Fruit fly (Drosophila melanogaster) whole organism, embryonic: ENCODE data around the gene CG7879.

Source experiments
- Asciz ChIP-seq: fragments of 200-800 bp; sonication (Bioruptor generic); optimal IDR thresholded peaks from 2 replicates; lab custom pipeline; 2017; ENCODE audit warnings: missing biosample characterization, mild to moderate bottlenecking, missing genetic modification characterization, missing genetic modification reagents
- Bgb ChIP-seq: fragments of 200-800 bp; sonication (Bioruptor generic); IDR thresholded peaks from 2 replicates; pipeline ENCODE4 v1.3.6; 2022; ENCODE audit warnings: missing biosample characterization, missing genetic modification characterization; ENCODE audit not compliant: partially characterized antibody
- C15 ChIP-seq: fragments of 200-800 bp; sonication (Bioruptor generic); IDR thresholded peaks from 3 replicates; pipeline ENCODE4 v1.3.6; 2022; ENCODE audit warnings: missing biosample characterization, missing genetic modification characterization
- CG1024 ChIP-seq: fragments of 200-800 bp; sonication (Bioruptor generic); IDR thresholded peaks from 2 replicates; pipeline ENCODE4 v1.3.6; 2022; ENCODE audit warnings: missing biosample characterization, missing genetic modification characterization
- CG11085 ChIP-seq: fragments of 200-800 bp; sonication (Bioruptor generic); IDR thresholded peaks from 2 replicates; pipeline ENCODE4 v1.3.6; 2022; ENCODE audit warnings: missing biosample characterization, missing genetic modification characterization
- CG11093 ChIP-seq: fragments of 200-800 bp; sonication (Bioruptor generic); IDR thresholded peaks from 3 replicates; pipeline ENCODE4 v1.3.6; 2022; ENCODE audit warnings: missing biosample characterization, missing genetic modification characterization
- CG11247 ChIP-seq: fragments of 200-800 bp; sonication (Bioruptor generic); IDR thresholded peaks from 2 replicates; pipeline ENCODE4 v1.3.6; 2022; ENCODE audit warnings: missing biosample characterization, missing genetic modification characterization
- CG11504 ChIP-seq: fragments of 200-800 bp; sonication (Bioruptor generic); optimal IDR thresholded peaks from 3 replicates; lab custom pipeline; 2019; ENCODE audit warnings: missing biosample characterization, mild to moderate bottlenecking, missing genetic modification characterization, moderate library complexity
- CG12942 ChIP-seq: fragments of 200-800 bp; sonication (Bioruptor generic); optimal IDR thresholded peaks from 3 replicates; lab custom pipeline; 2016; ENCODE audit warnings: missing biosample characterization, missing genetic modification characterization
- CG13624 ChIP-seq: fragments of 200-800 bp; sonication (Bioruptor generic); optimal IDR thresholded peaks from 2 replicates; lab custom pipeline; 2016; ENCODE audit warnings: missing biosample characterization, missing genetic modification characterization
- CG14441 ChIP-seq: fragments of 200-800 bp; sonication (Bioruptor generic); IDR thresholded peaks from 2 replicates; pipeline ENCODE4 v1.3.6; 2022; ENCODE audit warnings: missing biosample characterization, missing genetic modification characterization
- CG1529 ChIP-seq: fragments of 200-800 bp; sonication (Bioruptor generic); optimal IDR thresholded peaks from 3 replicates; lab custom pipeline; 2018; ENCODE audit warnings: missing biosample characterization, missing genetic modification characterization
- CG1832 ChIP-seq: fragments of 200-800 bp; sonication (Bioruptor generic); optimal IDR thresholded peaks from 2 replicates; lab custom pipeline; 2017; ENCODE audit warnings: missing biosample characterization, mild to moderate bottlenecking, missing genetic modification characterization, inconsistent platforms
- CG2120 ChIP-seq: fragments of 200-800 bp; sonication (Bioruptor generic); optimal IDR thresholded peaks from 3 replicates; lab custom pipeline; 2016; ENCODE audit warnings: missing biosample characterization, missing genetic modification characterization
- CG31388 ChIP-seq: fragments of 200-800 bp; sonication (Bioruptor generic); optimal IDR thresholded peaks from 2 replicates; lab custom pipeline; 2016; ENCODE audit warnings: missing biosample characterization, missing genetic modification characterization
- CG32532 ChIP-seq: fragments of 200-800 bp; sonication (Bioruptor generic); IDR thresholded peaks from 2 replicates; pipeline ENCODE4 v1.3.6; 2022; ENCODE audit warnings: missing biosample characterization, missing genetic modification characterization
- CG33213 ChIP-seq: fragments of 200-800 bp; sonication (Bioruptor generic); optimal IDR thresholded peaks from 3 replicates; lab custom pipeline; 2016; ENCODE audit warnings: missing biosample characterization, missing genetic modification characterization
- CG4730 ChIP-seq: fragments of 200-800 bp; sonication (Bioruptor generic); IDR thresholded peaks from 2 replicates; pipeline ENCODE4 v1.3.6; 2022; ENCODE audit warnings: missing biosample characterization, missing genetic modification characterization
- CG6654 ChIP-seq: fragments of 200-800 bp; sonication (Bioruptor generic); optimal IDR thresholded peaks from 2 replicates; lab custom pipeline; 2017; ENCODE audit warnings: missing biosample characterization, mild to moderate bottlenecking, missing genetic modification characterization
- CG7372 ChIP-seq: fragments of 200-800 bp; sonication (Bioruptor generic); IDR thresholded peaks from 2 replicates; pipeline ENCODE4 v1.3.6; 2022; ENCODE audit warnings: missing biosample characterization, missing genetic modification characterization
- D19A ChIP-seq: fragments of 200-800 bp; optimal IDR thresholded peaks from 3 replicates; lab custom pipeline; 2019; ENCODE audit warnings: missing biosample characterization, mild to moderate bottlenecking, missing genetic modification characterization, moderate library complexity
- Dad ChIP-seq: fragments of 200-800 bp; sonication (Bioruptor generic); optimal IDR thresholded peaks from 3 replicates; lab custom pipeline; 2016; ENCODE audit warnings: missing biosample characterization, missing genetic modification characterization
- E2f1 ChIP-seq: fragments of 200-800 bp; sonication (Bioruptor generic); IDR thresholded peaks from 2 replicates; pipeline ENCODE4 v1.3.6; 2022; ENCODE audit warnings: missing biosample characterization, missing genetic modification characterization
- Hsf ChIP-seq: fragments of 200-800 bp; sonication (Bioruptor generic); optimal IDR thresholded peaks from 3 replicates; lab custom pipeline; 2016; ENCODE audit warnings: missing biosample characterization, missing genetic modification characterization
- Jarid2 ChIP-seq: fragments of 200-800 bp; sonication (Bioruptor generic); optimal IDR thresholded peaks from 3 replicates; lab custom pipeline; 2017; ENCODE audit warnings: mild to moderate bottlenecking, missing biosample characterization, missing genetic modification reagents, missing genetic modification characterization
- Med ChIP-seq: fragments of 200-800 bp; sonication (Bioruptor generic); peaks from one replicate; lab custom pipeline; 2016; ENCODE audit warnings: missing biosample characterization, missing genetic modification characterization, mild to moderate bottlenecking, inconsistent platforms, moderate library complexity
- Oaz ChIP-seq: fragments of 200-800 bp; sonication (Bioruptor generic); IDR thresholded peaks from 2 replicates; pipeline ENCODE4 v1.3.6; 2022; ENCODE audit warnings: missing biosample characterization, missing genetic modification characterization
- Poxn ChIP-seq: fragments of 200-800 bp; sonication (Bioruptor generic); IDR thresholded peaks from 2 replicates; pipeline ENCODE4 v1.3.6; 2022; ENCODE audit warnings: missing biosample characterization, missing genetic modification characterization
- Ptx1 ChIP-seq: fragments of 200-800 bp; sonication (Bioruptor generic); IDR thresholded peaks from 2 replicates; pipeline ENCODE4 v1.3.6; 2022; ENCODE audit warnings: missing biosample characterization, missing genetic modification characterization
- Ravus ChIP-seq: fragments of 200-800 bp; sonication (Bioruptor generic); IDR thresholded peaks from 2 replicates; pipeline ENCODE4 v1.3.6; 2022; ENCODE audit warnings: missing biosample characterization, missing genetic modification characterization
- Sry-δ ChIP-seq: fragments of 200-800 bp; sonication (Bioruptor generic); optimal IDR thresholded peaks from 2 replicates; lab custom pipeline; 2016; ENCODE audit warnings: missing biosample characterization, missing genetic modification characterization
- YL-1 ChIP-seq: fragments of 200-800 bp; sonication (Bioruptor generic); optimal IDR thresholded peaks from 3 replicates; lab custom pipeline; 2017; ENCODE audit warnings: missing biosample characterization, mild to moderate bottlenecking, missing genetic modification characterization
- ara ChIP-seq: fragments of 200-800 bp; sonication (Bioruptor generic); IDR thresholded peaks from 2 replicates; pipeline ENCODE4 v1.3.6; 2022; ENCODE audit warnings: missing biosample characterization, missing genetic modification characterization
- crc ChIP-seq: fragments of 200-800 bp; sonication (Bioruptor generic); optimal IDR thresholded peaks from 2 replicates; lab custom pipeline; 2016; ENCODE audit warnings: missing biosample characterization, missing genetic modification characterization
- da ChIP-seq: fragments of 200-800 bp; sonication (Bioruptor generic); optimal IDR thresholded peaks from 2 replicates; lab custom pipeline; 2016; ENCODE audit warnings: missing biosample characterization, missing genetic modification characterization
- danr ChIP-seq: fragments of 200-800 bp; sonication (Bioruptor generic); IDR thresholded peaks from 2 replicates; pipeline ENCODE4 v1.3.6; 2022; ENCODE audit warnings: missing biosample characterization, missing genetic modification characterization
- dimm ChIP-seq: fragments of 200-800 bp; sonication (Bioruptor generic); IDR thresholded peaks from 2 replicates; pipeline ENCODE4 v1.3.6; 2022; ENCODE audit warnings: missing biosample characterization, missing genetic modification characterization
- ems ChIP-seq: fragments of 200-800 bp; sonication (Bioruptor generic); optimal IDR thresholded peaks from 3 replicates; lab custom pipeline; 2016; ENCODE audit warnings: missing biosample characterization, missing genetic modification characterization
- eve ChIP-seq, 2 experiments: fragments of >200 bp; optimal IDR thresholded peaks; 2 replicates each; lab custom pipeline; 2017; ENCODE audit warnings: missing biosample characterization in 2 of 2, missing genetic modification characterization in 2 of 2
- gsb-n ChIP-seq: fragments of 200-800 bp; sonication (Bioruptor generic); optimal IDR thresholded peaks from 3 replicates; lab custom pipeline; 2018; ENCODE audit warnings: missing biosample characterization, mild to moderate bottlenecking, missing genetic modification characterization
- h ChIP-seq: fragments of >200 bp; optimal IDR thresholded peaks from 2 replicates; lab custom pipeline; 2017
- ham ChIP-seq: fragments of 200-800 bp; sonication (Bioruptor generic); IDR thresholded peaks from 2 replicates; pipeline ENCODE4 v1.3.6; 2022; ENCODE audit warnings: missing biosample characterization, missing genetic modification characterization
- ind ChIP-seq: fragments of 200-800 bp; sonication (Bioruptor generic); optimal IDR thresholded peaks from 3 replicates; lab custom pipeline; 2016; ENCODE audit warnings: missing biosample characterization, missing genetic modification characterization
- lbe ChIP-seq: fragments of 200-800 bp; sonication (Bioruptor generic); optimal IDR thresholded peaks from 2 replicates; lab custom pipeline; 2016; ENCODE audit warnings: missing biosample characterization, mild to moderate bottlenecking, missing genetic modification characterization
- lov ChIP-seq, 2 experiments: fragments of 200-800 bp in 1 of 2; fragments of >200 bp in 1 of 2; sonication (Bioruptor generic) in 1 of 2; IDR thresholded peaks in 1 of 2; optimal IDR thresholded peaks in 1 of 2; 2 replicates in 1 of 2; 3 replicates in 1 of 2; pipeline versions ENCODE4 v1.3.6 to Lab custom; 2017 to 2022; ENCODE audit warnings: missing biosample characterization in 1 of 2, missing genetic modification characterization in 1 of 2
- tll ChIP-seq, 2 experiments: fragments of 200-800 bp in 1 of 2; fragments of >200 bp in 1 of 2; sonication (Bioruptor generic) in 1 of 2; optimal IDR thresholded peaks; 2 replicates each; lab custom pipeline; 2017 to 2019; ENCODE audit warnings: missing biosample characterization in 2 of 2, missing genetic modification characterization in 2 of 2, mild to moderate bottlenecking in 1 of 2, moderate library complexity in 1 of 2
- tna ChIP-seq: fragments of 200-800 bp; sonication (Bioruptor generic); IDR thresholded peaks from 2 replicates; pipeline ENCODE4 v1.3.6; 2022; ENCODE audit warnings: missing biosample characterization, missing genetic modification characterization; ENCODE audit not compliant: partially characterized antibody
- trh ChIP-seq: fragments of 200-800 bp; sonication (Bioruptor generic); optimal IDR thresholded peaks from 2 replicates; lab custom pipeline; 2016; ENCODE audit warnings: missing biosample characterization, missing genetic modification characterization
- ttk ChIP-seq: fragments of 200-800 bp; sonication (Bioruptor generic); IDR thresholded peaks from 2 replicates; pipeline ENCODE4 v2.1.2; 2022; ENCODE audit warnings: missing biosample characterization, missing genetic modification characterization
- unc-4 ChIP-seq: fragments of 200-800 bp; sonication (Bioruptor generic); IDR thresholded peaks from 2 replicates; pipeline ENCODE4 v1.3.6; 2022; ENCODE audit warnings: missing biosample characterization, missing genetic modification characterization; ENCODE audit not compliant: partially characterized antibody
- vvl ChIP-seq: fragments of 200-800 bp; sonication (Bioruptor generic); IDR thresholded peaks from 2 replicates; pipeline ENCODE4 v1.3.6; 2022; ENCODE audit warnings: missing biosample characterization, missing genetic modification characterization
- z ChIP-seq: fragments of 200-800 bp; sonication (Bioruptor generic); IDR thresholded peaks from 3 replicates; pipeline ENCODE4 v1.3.6; 2022; ENCODE audit warnings: missing biosample characterization, missing genetic modification characterization
- zfh1 ChIP-seq: fragments of 200-800 bp; sonication (Bioruptor generic); IDR thresholded peaks from 3 replicates; pipeline ENCODE4 v1.3.6; 2022; ENCODE audit warnings: missing biosample characterization, missing genetic modification characterization

Gene CG7879

dm6 chr3L:1584781-1585180, 16.4 kb upstream of the CG7879 start (continued):
- TF ChIP-seq crc (GFP tag; lab: Kevin White, UChicago) (peak; percentile 4), Sry-δ (GFP tag; lab: Kevin White, UChicago) (no peak), ind (no peak), CG11085 (no peak), CG11247 (GFP tag; lab: Robert Waterston, UW) (no peak), Poxn (GFP tag; lab: Robert Waterston, UW) (no peak), Jarid2 (GFP tag; lab: Kevin White, UChicago) (no peak), Oaz (no peak), Asciz (peak; percentile 16), danr (GFP tag; lab: Robert Waterston, UW) (no peak), CG1832 (no peak), D19A (tag; lab: Kevin White, UChicago) (peak; percentile 81), E2f1 (GFP tag; lab: Robert Waterston, UW) (no peak), CG2120 (GFP tag; lab: Kevin White, UChicago) (no peak), YL-1 (GFP tag; lab: Kevin White, UChicago) (no peak), ham (GFP tag; lab: Robert Waterston, UW) (no peak), z (GFP tag; lab: Robert Waterston, UW) (no peak), Bgb (GFP tag; lab: Robert Waterston, UW) (no peak), h (lab: Kevin White, UChicago) (no peak), CG11504 (tag; lab: Kevin White, UChicago) (peak; percentile 69), CG31388 (no peak), gsb-n (tag; lab: Kevin White, UChicago) (no peak), ara (GFP tag; lab: Robert Waterston, UW) (peak; percentile 50; the same call in 1 of the 2 replicates), C15 (GFP tag; lab: Robert Waterston, UW) (no peak), Dad (peak; percentile 0), CG7372 (no peak), CG33213 (GFP tag; lab: Kevin White, UChicago) (no peak), ttk (peak; percentile 60), ems (GFP tag; lab: Kevin White, UChicago) (no peak), eve (GFP tag; optimal IDR thresholded peaks at IDR 0.05; lab: Kevin White, UChicago) (no peak), da (GFP tag; lab: Kevin White, UChicago) (no peak), unc-4 (GFP tag; lab: Robert Waterston, UW) (no peak), CG14441 (GFP tag; lab: Robert Waterston, UW) (0 out of 2 replicates have a peak, but pooled peaks have one; percentile 25), zfh1 (GFP tag; lab: Robert Waterston, UW) (peak; percentile 58; the same call in 2 of the 3 replicates), lbe (GFP tag; lab: Kevin White, UChicago) (peak; percentile 34), CG13624 (GFP tag; lab: Kevin White, UChicago) (no peak), dimm (no peak), CG32532 (GFP tag; lab: Robert Waterston, UW) (peak; percentile 31; the same call in 1 of the 2 replicates), lov (optimal IDR thresholded peaks at IDR 0.05; lab: Kevin White, UChicago) (no peak), lov (GFP tag; IDR thresholded peaks at IDR 0.05; lab: Robert Waterston, UW) (no peak), CG4730 (GFP tag; lab: Robert Waterston, UW) (0 out of 2 replicates have a peak, but pooled peaks have one; percentile 18), Hsf (no peak), vvl (peak; percentile 63), CG1529 (GFP tag; lab: Kevin White, UChicago) (no peak), trh (GFP tag; lab: Kevin White, UChicago) (no peak), CG1024 (GFP tag; lab: Robert Waterston, UW) (no peak; the same call in 1 of the 2 replicates), CG6654 (GFP tag; lab: Kevin White, UChicago) (no peak), CG12942 (GFP tag; lab: Kevin White, UChicago) (no peak), Med (peak; percentile 57), Ptx1 (GFP tag; lab: Robert Waterston, UW) (peak; percentile 51), CG11093 (GFP tag; lab: Robert Waterston, UW) (no peak), tll (GFP tag; optimal IDR thresholded peaks at IDR 0.05; lab: Kevin White, UChicago) (no peak), Ravus (GFP tag; lab: Robert Waterston, UW) (no peak), tna (GFP tag; lab: Robert Waterston, UW) (no peak)
